Fruit fly (Drosophila melanogaster): ENCODE results near the gene CG6276.

dm6 chr3R:15291551-15292223, 28.2 kb downstream of the CG6276 start:
- TF ChIP-seq rn (GFP tag; IDR thresholded peaks at IDR 0.05) (no peak), CG8159 (tag; optimal IDR thresholded peaks at IDR 0.05) (no peak), EcR (GFP tag; optimal IDR thresholded peaks at IDR 0.05) (peak; percentile 38), CG8301 (tag; optimal IDR thresholded peaks at IDR 0.05) (no peak), Pif1A (GFP tag; optimal IDR thresholded peaks at IDR 0.05) (no peak), CG32121 (GFP tag; IDR thresholded peaks at IDR 0.05) (no peak), Pif1B (GFP tag; optimal IDR thresholded peaks at IDR 0.05) (no peak), CG13204 (GFP tag; optimal IDR thresholded peaks at IDR 0.05) (peak; percentile 55), CG9948 (tag; optimal IDR thresholded peaks at IDR 0.05) (no peak), gl (tag; optimal IDR thresholded peaks at IDR 0.05) (peak; percentile 21), CG14655 (GFP tag; optimal IDR thresholded peaks at IDR 0.05) (no peak)

Measured in whole organism, pupa.